Fruit fly (Drosophila melanogaster) whole organism, wandering third instar larva: ENCODE results near the gene Lip1.

Experiments
- Abd-B ChIP-seq: fragments of >200 bp; optimal IDR thresholded peaks from 2 replicates; lab custom pipeline; 2017; ENCODE audit warnings: missing biosample characterization, missing genetic modification characterization
- CG32264 ChIP-seq: fragments of 200-800 bp; sonication (Bioruptor generic); optimal IDR thresholded peaks from 2 replicates; lab custom pipeline; 2016; ENCODE audit warnings: missing biosample characterization, missing genetic modification characterization
- CG9705 ChIP-seq: fragments of 200-800 bp; sonication (Bioruptor generic); optimal IDR thresholded peaks from 2 replicates; lab custom pipeline; 2018; ENCODE audit warnings: missing biosample characterization, mild to moderate bottlenecking, missing genetic modification characterization
- CrebA ChIP-seq: fragments of 200-800 bp; sonication (Bioruptor generic); optimal IDR thresholded peaks from 2 replicates; lab custom pipeline; 2016; ENCODE audit warnings: missing biosample characterization, mild to moderate bottlenecking, missing genetic modification characterization, borderline replicate concordance
- Dfd ChIP-seq: fragments of >200 bp; optimal IDR thresholded peaks from 2 replicates; lab custom pipeline; 2017; ENCODE audit warnings: missing biosample characterization, missing genetic modification characterization
- Dif ChIP-seq: fragments of 200-275, 200-300 bp; sonication (Bioruptor generic); optimal IDR thresholded peaks from 2 replicates; lab custom pipeline; 2018; ENCODE audit warnings: missing biosample characterization, missing genetic modification characterization; ENCODE audit not compliant: partially characterized antibody
- GATAd ChIP-seq: sonication (Bioruptor generic); optimal IDR thresholded peaks from 2 replicates; lab custom pipeline; 2016; ENCODE audit warnings: missing biosample characterization, missing genetic modification characterization
- HLH106 ChIP-seq: fragments of 200-800 bp; optimal IDR thresholded peaks from 3 replicates; lab custom pipeline; 2019; ENCODE audit warnings: missing biosample characterization, mild to moderate bottlenecking, missing genetic modification characterization, moderate library complexity
- Hnf4 ChIP-seq: fragments of 200-800 bp; sonication (Bioruptor generic); optimal IDR thresholded peaks from 2 replicates; lab custom pipeline; 2016; ENCODE audit warnings: missing biosample characterization, mild to moderate bottlenecking, missing genetic modification characterization
- Hr78 ChIP-seq: fragments of >200 bp; optimal IDR thresholded peaks from 2 replicates; lab custom pipeline; 2017; ENCODE audit warnings: missing biosample characterization, missing genetic modification characterization
- Hr83 ChIP-seq: fragments of 200-300 bp; sonication (Bioruptor generic); optimal IDR thresholded peaks from 2 replicates; lab custom pipeline; 2016; ENCODE audit warnings: missing biosample characterization, mild to moderate bottlenecking, missing genetic modification characterization, moderate library complexity; ENCODE audit not compliant: poor library complexity, severe bottlenecking
- Mio ChIP-seq: sonication (Bioruptor generic); optimal IDR thresholded peaks from 2 replicates; lab custom pipeline; 2016; ENCODE audit warnings: missing biosample characterization, missing genetic modification characterization
- Myc ChIP-seq: fragments of >200 bp; optimal IDR thresholded peaks from 2 replicates; lab custom pipeline; 2017
- N ChIP-seq: fragments of >200 bp; optimal IDR thresholded peaks from 2 replicates; lab custom pipeline; 2018; ENCODE audit warnings: missing biosample characterization, missing external identifiers, missing genetic modification characterization
- OdsH ChIP-seq: fragments of 200-800 bp; sonication (Bioruptor generic); optimal IDR thresholded peaks from 2 replicates; lab custom pipeline; 2016; ENCODE audit warnings: missing biosample characterization, mild to moderate bottlenecking, missing genetic modification characterization
- Rel ChIP-seq, 2 experiments: fragments of 200-800 bp; sonication (Bioruptor generic) in 1 of 2; optimal IDR thresholded peaks; 2 replicates in 1 of 2; 3 replicates in 1 of 2; lab custom pipeline; 2016 to 2019; ENCODE audit warnings: mild to moderate bottlenecking in 2 of 2, missing biosample characterization in 2 of 2, missing genetic modification characterization in 2 of 2, moderate library complexity in 1 of 2
- Vsx2 ChIP-seq: fragments of 200-300, 225-300 bp; sonication (Bioruptor generic); optimal IDR thresholded peaks from 2 replicates; lab custom pipeline; 2018; ENCODE audit warnings: missing biosample characterization, missing genetic modification characterization; ENCODE audit not compliant: partially characterized antibody
- br ChIP-seq: fragments of 200-800 bp; sonication (Bioruptor generic); optimal IDR thresholded peaks from 2 replicates; lab custom pipeline; 2016; ENCODE audit warnings: missing biosample characterization, missing genetic modification characterization
- brk ChIP-seq: fragments of 200-800 bp; sonication (Bioruptor generic); optimal IDR thresholded peaks from 2 replicates; lab custom pipeline; 2016; ENCODE audit warnings: missing biosample characterization, mild to moderate bottlenecking, missing genetic modification characterization
- dmrt93B ChIP-seq: fragments of 200-800 bp; sonication (Bioruptor generic); optimal IDR thresholded peaks from 2 replicates; lab custom pipeline; 2018; ENCODE audit warnings: missing biosample characterization, mild to moderate bottlenecking, missing genetic modification characterization
- dsf ChIP-seq: sonication (Bioruptor generic); optimal IDR thresholded peaks from 2 replicates; lab custom pipeline; 2016; ENCODE audit warnings: missing biosample characterization, missing genetic modification characterization, borderline replicate concordance
- ey ChIP-seq: fragments of 200-800 bp; sonication (Bioruptor generic); optimal IDR thresholded peaks from 2 replicates; lab custom pipeline; 2016; ENCODE audit warnings: missing biosample characterization, missing genetic modification characterization
- foxo ChIP-seq, 2 experiments: fragments of 200-800 bp; sonication (Bioruptor generic); optimal IDR thresholded peaks; 2 replicates in 1 of 2; 3 replicates in 1 of 2; lab custom pipeline; 2016 to 2017; ENCODE audit warnings: missing biosample characterization in 2 of 2, missing genetic modification characterization in 2 of 2
- h ChIP-seq: fragments of 200-800 bp; sonication (Bioruptor generic); optimal IDR thresholded peaks from 3 replicates; lab custom pipeline; 2016; ENCODE audit warnings: missing biosample characterization, mild to moderate bottlenecking, missing genetic modification characterization
- jim ChIP-seq: fragments of 175-275, 200-325 bp; sonication (Bioruptor generic); optimal IDR thresholded peaks from 2 replicates; lab custom pipeline; 2016; ENCODE audit warnings: missing biosample characterization, mild to moderate bottlenecking, missing genetic modification characterization
- pan ChIP-seq: fragments of >200 bp; optimal IDR thresholded peaks from 2 replicates; lab custom pipeline; 2017
- rgr ChIP-seq: fragments of 200-800 bp; sonication (Bioruptor generic); optimal IDR thresholded peaks from 3 replicates; lab custom pipeline; 2016; ENCODE audit warnings: missing biosample characterization, mild to moderate bottlenecking, missing genetic modification characterization
- sage ChIP-seq: fragments of 200-800 bp; sonication (Bioruptor generic); optimal IDR thresholded peaks from 2 replicates; lab custom pipeline; 2016; ENCODE audit warnings: missing biosample characterization, mild to moderate bottlenecking, missing genetic modification characterization
- sv ChIP-seq: fragments of 200-800 bp; sonication (Bioruptor generic); optimal IDR thresholded peaks from 3 replicates; lab custom pipeline; 2016; ENCODE audit warnings: missing biosample characterization, missing genetic modification characterization
- tai ChIP-seq: sonication (Bioruptor generic); optimal IDR thresholded peaks from 2 replicates; lab custom pipeline; 2016; ENCODE audit warnings: missing biosample characterization, missing genetic modification characterization
- usp ChIP-seq: fragments of >200 bp; optimal IDR thresholded peaks from 2 replicates; lab custom pipeline; 2017; ENCODE audit warnings: missing biosample characterization, missing genetic modification characterization
- woc ChIP-seq: sonication (Bioruptor generic); optimal IDR thresholded peaks from 2 replicates; lab custom pipeline; 2016; ENCODE audit warnings: missing biosample characterization, mild to moderate bottlenecking, missing genetic modification characterization

Gene Lip1

DNA sequence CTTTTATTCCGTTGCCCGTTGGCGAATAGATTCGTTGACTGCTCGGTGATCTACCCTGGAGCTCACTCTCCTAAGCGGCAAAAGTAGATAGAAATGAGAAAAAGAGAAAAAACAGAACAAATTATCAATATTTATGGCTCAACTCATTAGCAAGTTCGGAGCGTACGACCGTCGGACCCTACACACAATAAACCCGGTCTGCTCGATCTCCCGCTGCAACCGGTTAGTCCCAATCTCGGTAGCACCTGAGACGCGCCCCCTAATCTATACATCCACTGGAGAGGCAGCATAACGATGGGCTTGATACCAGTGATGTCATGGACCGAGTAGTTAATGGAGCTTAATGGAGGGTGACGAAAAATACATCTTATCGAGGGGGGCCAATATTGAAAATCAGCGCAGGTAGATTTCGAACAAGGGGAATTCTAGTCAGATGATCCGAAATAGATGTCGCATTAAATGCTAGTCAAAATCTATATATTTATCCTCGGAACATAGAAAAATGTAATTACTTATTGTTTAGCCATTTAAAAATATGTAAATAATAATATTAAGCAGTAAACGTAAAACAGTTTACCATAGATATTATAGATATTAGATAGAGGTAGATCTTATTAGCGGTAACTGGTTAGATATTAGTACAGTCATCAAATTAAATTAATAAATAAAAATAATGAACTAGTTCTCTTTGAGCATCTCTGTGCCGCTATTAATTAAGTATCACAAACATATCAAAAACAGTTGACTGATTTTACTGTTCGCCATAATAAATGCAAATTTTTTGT lies 14.1 kb downstream of the Lip1 start, which contains the start of gene CG7296:
TSS of gene CG7296 (minus strand) at position 58 of the 785 bp plus-strand sequence.
- no peak for TF ChIP-seq Dif
- no peak for TF ChIP-seq CG32264 (GFP tag; lab: Kevin White, UChicago)
- TF ChIP-seq Hr78 (GFP tag; lab: Kevin White, UChicago), result no peak
- TF ChIP-seq Hr83 (GFP tag; lab: Kevin White, UChicago), result no peak
- no peak for TF ChIP-seq CrebA
- no peak for TF ChIP-seq usp (GFP tag; lab: Kevin White, UChicago)

DNA sequence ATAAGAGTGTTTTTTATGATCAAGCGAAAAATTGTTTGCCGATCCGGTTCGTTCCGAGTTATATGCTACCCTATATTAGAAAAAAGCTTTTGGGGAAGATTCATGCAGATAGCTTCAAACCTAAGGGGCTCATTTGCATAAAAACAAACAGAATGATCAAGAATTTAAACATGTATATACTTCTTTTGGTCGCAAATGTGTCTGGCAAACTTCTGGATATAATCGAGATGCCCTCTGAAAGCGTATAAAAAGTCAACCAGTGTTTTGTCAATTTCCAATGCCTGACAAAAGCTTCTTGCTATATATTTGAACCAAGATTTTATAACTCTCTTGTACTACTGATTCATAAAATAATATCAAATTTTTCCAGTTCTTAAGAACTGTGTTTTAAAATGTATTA lies 15.7 kb downstream of the Lip1 start:
- no peak for TF ChIP-seq CG9705 (GFP tag; lab: Kevin White, UChicago)
- no peak for TF ChIP-seq ey (GFP tag; lab: Kevin White, UChicago)
- TF ChIP-seq sage (GFP tag; lab: Kevin White, UChicago), result no peak
- TF ChIP-seq Myc, result no peak
- no peak for TF ChIP-seq woc (GFP tag; lab: Kevin White, UChicago)
- TF ChIP-seq Dfd (GFP tag; lab: Kevin White, UChicago), result no peak
- TF ChIP-seq GATAd (GFP tag; lab: Kevin White, UChicago), result no peak
- TF ChIP-seq Vsx2 (GFP tag; lab: Kevin White, UChicago), result no peak
- no peak for TF ChIP-seq dsf
- no peak for TF ChIP-seq usp (GFP tag; lab: Kevin White, UChicago)
- no peak for TF ChIP-seq HLH106 (tag; lab: Kevin White, UChicago)
- no peak for TF ChIP-seq sv (GFP tag; lab: Kevin White, UChicago)
- no peak for TF ChIP-seq h (GFP tag; lab: Kevin White, UChicago)
- TF ChIP-seq jim (GFP tag; lab: Kevin White, UChicago), result no peak
- TF ChIP-seq Dif, result no peak

- TF ChIP-seq usp (GFP tag; lab: Kevin White, UChicago) (no peak), rgr (GFP tag; lab: Kevin White, UChicago) (no peak), brk (no peak), Abd-B (GFP tag; lab: Kevin White, UChicago) (no peak), dmrt93B (GFP tag; lab: Kevin White, UChicago) (no peak), Dfd (GFP tag; lab: Kevin White, UChicago) (no peak), CrebA (no peak), Rel (GFP tag; optimal IDR thresholded peaks at IDR 0.05; lab: Kevin White, UChicago) (no peak), Rel (tag; optimal IDR thresholded peaks at IDR 0.05; lab: Kevin White, UChicago) (no peak), foxo (GFP tag; optimal IDR thresholded peaks at IDR 0.05; lab: Kevin White, UChicago) (no peak), CG32264 (GFP tag; lab: Kevin White, UChicago) (no peak), Dif (no peak), GATAd (GFP tag; lab: Kevin White, UChicago) (no peak), sv (GFP tag; lab: Kevin White, UChicago) (no peak), Hnf4 (GFP tag; lab: Kevin White, UChicago) (no peak), br (GFP tag; lab: Kevin White, UChicago) (no peak), Vsx2 (GFP tag; lab: Kevin White, UChicago) (no peak)
Measured at dm6 chr2L:10684309-10684708, 17.0 kb downstream of the Lip1 start, which contains the start of gene CG7299. Gene CG7299 (minus strand): TSS chr2L:10684409.

DNA sequence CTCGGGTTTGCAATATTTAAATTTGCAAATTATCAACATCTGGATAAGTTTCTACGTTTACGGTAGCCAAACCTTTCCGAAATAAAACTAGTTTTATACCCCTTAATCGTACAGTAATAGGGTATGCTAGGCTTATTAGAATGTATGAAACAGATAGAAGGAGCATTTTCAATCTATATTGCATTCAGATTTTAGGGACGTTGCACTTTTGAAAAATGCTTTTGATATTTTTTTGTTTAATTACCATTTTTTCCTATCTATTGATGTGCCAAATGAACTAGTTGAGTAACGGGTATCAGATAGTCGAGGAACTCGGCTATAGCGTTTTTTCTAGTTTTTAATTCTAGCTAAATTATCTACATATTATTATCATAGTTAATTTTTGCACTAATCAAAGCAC lies 18.4 kb downstream of the Lip1 start:
- TF ChIP-seq Hr83 (GFP tag; lab: Kevin White, UChicago) (no peak), foxo (GFP tag; optimal IDR thresholded peaks at IDR 0.05; lab: Kevin White, UChicago) (no peak), N (no peak), usp (GFP tag; lab: Kevin White, UChicago) (no peak), jim (GFP tag; lab: Kevin White, UChicago) (no peak), pan (no peak), sv (GFP tag; lab: Kevin White, UChicago) (no peak)

DNA sequence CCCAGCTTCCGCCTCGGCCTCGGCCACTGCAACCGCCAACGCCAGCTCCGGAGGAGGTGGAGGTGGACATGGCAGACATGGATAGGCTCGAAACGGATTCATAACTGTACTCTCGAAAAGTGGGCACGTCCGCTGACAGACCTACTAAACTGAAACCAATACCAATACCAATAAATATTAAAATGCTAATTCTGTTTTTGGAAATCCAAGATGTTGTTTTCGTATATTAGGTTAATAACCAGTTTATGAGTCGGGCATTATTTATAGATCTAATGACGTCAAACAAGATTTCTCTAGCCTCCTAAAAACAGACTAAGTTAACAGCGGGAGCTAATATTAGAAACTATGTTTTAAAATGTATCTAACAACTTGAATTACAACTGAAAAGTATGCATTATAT lies 19.1 kb downstream of the Lip1 start:
- TF ChIP-seq pan (no peak), Dif (no peak), Dfd (GFP tag; lab: Kevin White, UChicago) (no peak), Hnf4 (GFP tag; lab: Kevin White, UChicago) (no peak), br (GFP tag; lab: Kevin White, UChicago) (no peak), tai (GFP tag; lab: Kevin White, UChicago) (no peak), OdsH (GFP tag; lab: Kevin White, UChicago) (no peak), Mio (GFP tag; lab: Kevin White, UChicago) (no peak), usp (GFP tag; lab: Kevin White, UChicago) (no peak), HLH106 (tag; lab: Kevin White, UChicago) (no peak)
